Fruit fly (Drosophila melanogaster) whole organism, embryonic: ENCODE data around the gene CG6415.

Experiments used
- CG10321 ChIP-seq: fragments of 200-800 bp; sonication (Bioruptor generic); IDR thresholded peaks from 2 replicates; pipeline ENCODE4 v1.3.6; 2022; ENCODE audit warnings: missing biosample characterization, missing genetic modification characterization
- CG18764 ChIP-seq: fragments of 200-800 bp; sonication (Bioruptor generic); optimal IDR thresholded peaks from 3 replicates; lab custom pipeline; 2016; ENCODE audit warnings: missing biosample characterization, missing genetic modification characterization
- CG8359 ChIP-seq: fragments of 200-800 bp; sonication (Bioruptor generic); optimal IDR thresholded peaks from 2 replicates; lab custom pipeline; 2017; ENCODE audit warnings: missing biosample characterization, mild to moderate bottlenecking, missing genetic modification characterization, borderline replicate concordance
- CkIIα-i1 ChIP-seq: fragments of 200-800 bp; sonication (Bioruptor generic); IDR thresholded peaks from 2 replicates; pipeline ENCODE4 v1.3.6; 2022; ENCODE audit warnings: missing biosample characterization, missing genetic modification characterization
- H2.0 ChIP-seq: fragments of 200-800 bp; sonication (Bioruptor generic); IDR thresholded peaks from 2 replicates; pipeline ENCODE4 v1.3.6; 2022; ENCODE audit warnings: missing biosample characterization, missing genetic modification characterization
- HHEX ChIP-seq: fragments of 200-800 bp; sonication (Bioruptor generic); optimal IDR thresholded peaks from 3 replicates; lab custom pipeline; 2017; ENCODE audit warnings: missing biosample characterization, mild to moderate bottlenecking, missing genetic modification characterization, missing genetic modification reagents
- NK7.1 ChIP-seq: fragments of 200-800 bp; sonication (Bioruptor generic); optimal IDR thresholded peaks from 3 replicates; lab custom pipeline; 2016; ENCODE audit warnings: missing biosample characterization, missing genetic modification characterization
- Sin3A ChIP-seq: fragments of >200 bp; optimal IDR thresholded peaks from 2 replicates; lab custom pipeline; 2018
- disco-r ChIP-seq: fragments of 200-800 bp; sonication (Bioruptor generic); optimal IDR thresholded peaks from 2 replicates; lab custom pipeline; 2016; ENCODE audit warnings: missing biosample characterization, missing genetic modification characterization
- gcm ChIP-seq: fragments of 200-800 bp; sonication (Bioruptor generic); optimal IDR thresholded peaks from 2 replicates; lab custom pipeline; 2019; ENCODE audit warnings: missing biosample characterization, mild to moderate bottlenecking, missing genetic modification characterization, moderate library complexity
- h ChIP-seq: fragments of >200 bp; optimal IDR thresholded peaks from 2 replicates; lab custom pipeline; 2017

dm6 chr2L:10748218-10748617, 44.8 kb downstream of the CG6415 start:
- TF ChIP-seq CG18764 (GFP tag; lab: Kevin White, UChicago) (no peak), Sin3A (no peak), HHEX (no peak), CG8359 (GFP tag; lab: Kevin White, UChicago) (no peak), H2.0 (no peak), disco-r (no peak), h (lab: Kevin White, UChicago) (no peak), NK7.1 (GFP tag; lab: Kevin White, UChicago) (no peak), gcm (GFP tag; lab: Kevin White, UChicago) (no peak), CkIIα-i1 (GFP tag; lab: Robert Waterston, UW) (no peak), CG10321 (GFP tag; lab: Robert Waterston, UW) (no peak)
